Worm (Caenorhabditis elegans) whole organism, L3 larva: ENCODE measurements around the gene Y55F3AR.2.
A peak's percentile ranks its signal among the peaks of the same experiment; 100 is the strongest.

Source experiments
- R02D3.7 ChIP-seq: fragments of 150-350 bp; optimal IDR thresholded peaks from 2 replicates; lab custom pipeline; 2014; ENCODE audit warnings: missing biosample characterization, missing genetic modification characterization
- ama-1 ChIP-seq: fragments of 150-350 bp; optimal IDR thresholded peaks from 2 replicates; lab custom pipeline; 2018
- ceh-16 ChIP-seq: sonication (generic microtip); optimal IDR thresholded peaks from 2 replicates; lab custom pipeline; 2017; ENCODE audit warnings: missing biosample characterization, missing genetic modification characterization
- ceh-28 ChIP-seq: fragments of 150-350 bp; optimal IDR thresholded peaks from 2 replicates; lab custom pipeline; 2014; ENCODE audit warnings: missing biosample characterization, missing genetic modification reagents, missing genetic modification characterization
- ceh-82 ChIP-seq: fragments of 150-350 bp; optimal IDR thresholded peaks from 2 replicates; lab custom pipeline; 2014; ENCODE audit warnings: missing biosample characterization, missing genetic modification characterization
- ceh-9 ChIP-seq: sonication (generic microtip); optimal IDR thresholded peaks from 2 replicates; lab custom pipeline; 2018; ENCODE audit warnings: missing biosample characterization, missing genetic modification characterization
- daf-12 ChIP-seq: fragments of 150-350 bp; optimal IDR thresholded peaks from 2 replicates; lab custom pipeline; 2014; ENCODE audit warnings: missing biosample characterization, missing genetic modification reagents, missing genetic modification characterization
- egl-27 ChIP-seq: sonication (generic microtip); optimal IDR thresholded peaks from 4 replicates; lab custom pipeline; 2017; ENCODE audit warnings: missing biosample characterization, missing genetic modification reagents, missing genetic modification characterization
- egl-5 ChIP-seq: fragments of 150-350 bp; optimal IDR thresholded peaks from 2 replicates; lab custom pipeline; 2017; ENCODE audit warnings: missing biosample characterization, missing genetic modification reagents, missing genetic modification characterization, inconsistent platforms
- elt-1 ChIP-seq: fragments of 150-350 bp; optimal IDR thresholded peaks from 2 replicates; lab custom pipeline; 2014; ENCODE audit warnings: missing biosample characterization, missing genetic modification characterization
- elt-2 ChIP-seq: sonication (generic microtip); optimal IDR thresholded peaks from 2 replicates; lab custom pipeline; 2016; ENCODE audit warnings: missing genetic modification reagents, mild to moderate bottlenecking, missing genetic modification characterization, missing compliant biosample characterization
- elt-3 ChIP-seq, 3 experiments: fragments of 150-350 bp in 1 of 3; sonication (generic microtip) in 2 of 3; optimal IDR thresholded peaks; 2 replicates in 2 of 3; 4 replicates in 1 of 3; lab custom pipeline; 2014 to 2017; ENCODE audit warnings: missing biosample characterization in 3 of 3, missing genetic modification characterization in 3 of 3
- fkh-10 ChIP-seq: sonication (generic microtip); optimal IDR thresholded peaks from 2 replicates; lab custom pipeline; 2017; ENCODE audit warnings: missing biosample characterization, missing genetic modification reagents, missing genetic modification characterization
- fkh-2 ChIP-seq: fragments of 150-350 bp; optimal IDR thresholded peaks from 2 replicates; lab custom pipeline; 2014; ENCODE audit warnings: missing biosample characterization, missing genetic modification reagents, missing genetic modification characterization
- fos-1 ChIP-seq: fragments of 150-350 bp; optimal IDR thresholded peaks from 2 replicates; lab custom pipeline; 2014; ENCODE audit warnings: missing biosample characterization, missing genetic modification characterization
- hmg-11 ChIP-seq: sonication (generic microtip); optimal IDR thresholded peaks from 2 replicates; lab custom pipeline; 2016; ENCODE audit warnings: missing genetic modification characterization, missing compliant biosample characterization
- lin-15B ChIP-seq: fragments of 150-350 bp; optimal IDR thresholded peaks from 2 replicates; lab custom pipeline; 2014; ENCODE audit warnings: missing biosample characterization, missing genetic modification characterization
- lin-39 ChIP-seq: fragments of 150-350 bp; optimal IDR thresholded peaks from 2 replicates; lab custom pipeline; 2018; ENCODE audit warnings: missing biosample characterization, missing genetic modification reagents, missing genetic modification characterization
- lsy-12 ChIP-seq: sonication (generic microtip); optimal IDR thresholded peaks from 2 replicates; lab custom pipeline; 2016; ENCODE audit warnings: mild to moderate bottlenecking, missing genetic modification characterization, missing compliant biosample characterization
- mml-1 ChIP-seq: fragments of 150-350 bp; sonication (generic microtip); optimal IDR thresholded peaks from 3 replicates; lab custom pipeline; 2014; ENCODE audit warnings: missing biosample characterization, missing genetic modification characterization
- nfya-1 ChIP-seq: sonication (generic microtip); optimal IDR thresholded peaks from 2 replicates; lab custom pipeline; 2017; ENCODE audit warnings: missing genetic modification characterization, mild to moderate bottlenecking, missing compliant biosample characterization, antibody characterized with exemption, moderate library complexity; ENCODE audit not compliant: insufficient read depth
- nhr-11 ChIP-seq: fragments of 150-350 bp; optimal IDR thresholded peaks from 2 replicates; lab custom pipeline; 2014; ENCODE audit warnings: missing biosample characterization, missing genetic modification characterization
- nhr-12 ChIP-seq: fragments of 150-350 bp; optimal IDR thresholded peaks from 2 replicates; lab custom pipeline; 2014; ENCODE audit warnings: missing biosample characterization, missing genetic modification characterization
- nhr-23 ChIP-seq: fragments of 150-350 bp; optimal IDR thresholded peaks from 2 replicates; lab custom pipeline; 2014; ENCODE audit warnings: missing biosample characterization, missing genetic modification reagents, missing genetic modification characterization
- nhr-28 ChIP-seq: fragments of 150-350 bp; optimal IDR thresholded peaks from 2 replicates; lab custom pipeline; 2014; ENCODE audit warnings: missing biosample characterization, missing genetic modification characterization
- nhr-67 ChIP-seq: fragments of 150-350 bp; optimal IDR thresholded peaks from 2 replicates; lab custom pipeline; 2014; ENCODE audit warnings: missing biosample characterization, missing genetic modification characterization
- nhr-76 ChIP-seq: fragments of 150-350 bp; sonication (generic microtip); optimal IDR thresholded peaks from 5 replicates; lab custom pipeline; 2014; ENCODE audit warnings: missing biosample characterization, missing genetic modification characterization
- pha-4 ChIP-seq: fragments of 150-350 bp; optimal IDR thresholded peaks from 2 replicates; lab custom pipeline; 2014; ENCODE audit warnings: missing biosample characterization, missing genetic modification reagents, missing genetic modification characterization
- pqm-1 ChIP-seq: fragments of 150-350 bp; optimal IDR thresholded peaks from 2 replicates; lab custom pipeline; 2017; ENCODE audit warnings: missing biosample characterization, missing genetic modification characterization, inconsistent platforms
- snpc-4 ChIP-seq: fragments of 150-350 bp; optimal IDR thresholded peaks from 2 replicates; lab custom pipeline; 2014; ENCODE audit warnings: missing biosample characterization, missing genetic modification characterization
- tbx-2 ChIP-seq: sonication (generic microtip); optimal IDR thresholded peaks from 2 replicates; lab custom pipeline; 2016; ENCODE audit warnings: mild to moderate bottlenecking, missing genetic modification characterization, missing compliant biosample characterization
- unc-39 ChIP-seq: sonication (generic microtip); optimal IDR thresholded peaks from 4 replicates; lab custom pipeline; 2017; ENCODE audit warnings: missing biosample characterization, missing genetic modification characterization
- zag-1 ChIP-seq: fragments of 150-350 bp; optimal IDR thresholded peaks from 2 replicates; lab custom pipeline; 2014; ENCODE audit warnings: missing biosample characterization, missing genetic modification characterization
- ztf-11 ChIP-seq: fragments of 150-350 bp; optimal IDR thresholded peaks from 2 replicates; lab custom pipeline; 2014; ENCODE audit warnings: missing biosample characterization, missing genetic modification characterization

Gene Y55F3AR.2

DNA sequence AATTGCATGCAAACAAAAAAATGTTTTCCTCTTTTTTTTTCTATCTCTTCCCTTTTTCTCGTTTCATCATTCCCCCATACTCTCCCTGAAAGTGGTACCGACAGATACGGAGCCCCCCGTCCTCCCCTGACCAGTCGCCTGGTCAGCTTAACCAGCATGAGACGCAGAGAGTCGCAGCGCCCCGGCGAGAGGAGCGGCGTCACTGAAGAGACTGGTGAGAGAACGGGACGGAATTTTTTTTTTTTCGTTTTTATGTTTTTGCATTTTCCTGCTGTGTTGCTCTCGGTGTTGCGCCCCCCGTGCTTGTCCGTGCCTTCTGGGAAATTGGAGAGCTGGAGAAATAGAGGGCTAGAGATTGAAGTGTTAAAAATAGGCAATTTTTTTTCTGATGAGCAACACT is 24.0 kb upstream of the Y55F3AR.2 start (continued):
- TF ChIP-seq nhr-12 (tag; lab: Kevin White, UChicago): no peak

ce11 chrIV:1074069-1074468 is 20.3 kb upstream of the Y55F3AR.2 start:
- TF ChIP-seq nhr-23 (tag; lab: Kevin White, UChicago) (peak; percentile 13), unc-39 (tag; lab: Kevin White, UChicago) (no peak)
- TF ChIP-seq, all 47 proteins: peak for 1

DNA sequence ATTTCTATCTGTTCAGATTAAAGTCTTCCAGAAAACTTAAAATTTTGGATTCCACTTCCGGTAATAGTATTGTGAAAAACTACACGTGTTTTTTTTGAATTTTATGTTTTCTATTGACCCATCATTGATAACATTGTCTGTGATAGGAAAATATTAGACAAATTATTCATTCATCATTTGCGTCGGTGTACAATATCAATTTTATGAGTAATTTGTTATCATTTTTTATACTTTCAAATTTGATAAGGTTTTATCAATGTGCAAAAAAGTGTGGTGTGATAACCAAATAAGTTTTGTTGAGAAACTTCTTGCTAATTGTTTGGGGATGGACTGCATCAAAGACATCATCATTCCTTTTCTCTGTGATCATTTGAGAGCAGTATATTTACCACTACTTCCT is 18.9 kb upstream of the Y55F3AR.2 start:
- TF ChIP-seq ceh-82 (tag; lab: Kevin White, UChicago) (no peak), elt-1 (tag; lab: Kevin White, UChicago) (no peak), egl-5 (tag; lab: Kevin White, UChicago) (no peak), nhr-12 (tag; lab: Kevin White, UChicago) (no peak), ztf-11 (tag; lab: Kevin White, UChicago) (no peak), snpc-4 (no peak), nhr-76 (tag; lab: Kevin White, UChicago) (no peak), pha-4 (tag; lab: Kevin White, UChicago) (peak; percentile 71), nhr-67 (no peak), egl-27 (tag; lab: Kevin White, UChicago) (no peak), fkh-2 (no peak), ama-1 (no peak), fos-1 (tag; lab: Kevin White, UChicago) (peak; percentile 22), elt-3 (tag; optimal IDR thresholded peaks at IDR 0.05; lab: Kevin White, UChicago) (no peak), lin-15B (tag; lab: Kevin White, UChicago) (no peak), tbx-2 (no peak), ceh-16 (tag; lab: Kevin White, UChicago) (no peak), unc-39 (tag; lab: Kevin White, UChicago) (no peak), nfya-1 (tag; lab: Kevin White, UChicago) (no peak), nhr-28 (tag; lab: Kevin White, UChicago) (no peak), R02D3.7 (tag; lab: Kevin White, UChicago) (no peak), mml-1 (no peak), hmg-11 (tag; lab: Kevin White, UChicago) (no peak), ceh-28 (tag; lab: Kevin White, UChicago) (no peak), ceh-9 (tag; lab: Kevin White, UChicago) (no peak), pqm-1 (tag; lab: Kevin White, UChicago) (peak; percentile 73), elt-2 (peak; percentile 85), daf-12 (tag; lab: Kevin White, UChicago) (no peak)

ce11 chrIV:1086913-1087312 is 7.4 kb upstream of the Y55F3AR.2 start, which contains the start of gene csn-4:
Gene csn-4 (minus strand): TSS chrIV:1087013.
- TF ChIP-seq elt-2: no peak
- TF ChIP-seq lsy-12: no peak
- TF ChIP-seq egl-5 (tag; lab: Kevin White, UChicago): no peak
- TF ChIP-seq daf-12 (tag; lab: Kevin White, UChicago): no peak
- TF ChIP-seq nhr-28 (tag; lab: Kevin White, UChicago): no peak
- no peak for TF ChIP-seq zag-1 (tag; lab: Kevin White, UChicago)
- TF ChIP-seq pqm-1 (tag; lab: Kevin White, UChicago): no peak
- no peak for TF ChIP-seq nhr-76 (tag; lab: Kevin White, UChicago)
- no peak for TF ChIP-seq pha-4 (tag; lab: Kevin White, UChicago)
- TF ChIP-seq lin-39 (tag; lab: Kevin White, UChicago): no peak
- TF ChIP-seq nhr-23 (tag; lab: Kevin White, UChicago): no peak
- no peak for TF ChIP-seq mml-1
- TF ChIP-seq ztf-11 (tag; lab: Kevin White, UChicago): no peak
- no peak for TF ChIP-seq tbx-2
- TF ChIP-seq elt-3 (tag; optimal IDR thresholded peaks at IDR 0.05; lab: Kevin White, UChicago): no peak
- TF ChIP-seq ceh-16 (tag; lab: Kevin White, UChicago): no peak
- TF ChIP-seq R02D3.7 (tag; lab: Kevin White, UChicago): no peak

DNA sequence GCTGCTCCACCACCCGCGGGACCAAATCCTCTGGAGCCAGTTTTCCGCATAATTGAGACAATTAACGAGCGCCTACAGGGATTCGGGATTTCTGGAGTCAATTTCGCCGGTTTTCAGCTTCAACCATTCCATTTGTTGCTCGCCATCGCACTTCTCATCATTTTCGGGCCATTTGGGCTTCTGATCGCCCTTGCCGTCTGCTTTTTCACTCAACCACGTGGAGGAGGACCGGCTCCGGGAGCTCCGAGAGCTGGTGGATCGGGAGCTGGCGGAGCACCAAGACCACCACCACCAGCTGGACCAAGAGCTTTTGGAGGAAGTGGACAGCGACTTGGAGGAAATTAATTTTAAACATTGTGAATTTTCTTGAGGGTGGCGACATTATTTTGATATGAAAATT is 1.8 kb downstream of the Y55F3AR.2 start:
- no peak for TF ChIP-seq R02D3.7 (tag; lab: Kevin White, UChicago)
- TF ChIP-seq, all 47 proteins: peak for 0

DNA sequence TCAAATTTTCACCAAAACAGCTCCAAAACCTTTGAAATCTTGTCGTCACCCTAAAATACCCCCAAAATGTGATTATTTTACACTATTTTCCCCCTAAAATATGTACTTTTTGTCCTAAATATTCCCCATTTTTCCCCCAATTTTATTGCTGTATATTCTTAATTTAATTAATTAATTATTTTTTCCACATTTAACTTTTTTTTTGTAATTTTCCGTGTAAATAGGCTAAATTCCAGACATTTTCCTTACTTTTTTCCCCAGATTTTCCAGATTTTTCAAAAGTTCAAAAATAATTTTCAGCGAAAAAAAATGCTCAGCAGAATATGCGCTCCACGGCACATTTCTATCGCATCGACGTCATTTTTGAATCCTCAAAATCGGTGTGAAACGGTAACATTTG is 2.8 kb downstream of the Y55F3AR.2 start, which contains the start of gene cox-18:
TSS of gene cox-18 (plus strand) at position 301 of the 400 bp plus-strand sequence.
- TF ChIP-seq nhr-28 (tag; lab: Kevin White, UChicago) (no peak), egl-27 (tag; lab: Kevin White, UChicago) (no peak), snpc-4 (no peak), elt-1 (tag; lab: Kevin White, UChicago) (no peak), nfya-1 (tag; lab: Kevin White, UChicago) (no peak), nhr-12 (tag; lab: Kevin White, UChicago) (no peak), nhr-11 (tag; lab: Kevin White, UChicago) (no peak), pqm-1 (tag; lab: Kevin White, UChicago) (no peak), fkh-10 (GFP tag; lab: Kevin White, UChicago) (no peak), nhr-23 (tag; lab: Kevin White, UChicago) (no peak), unc-39 (tag; lab: Kevin White, UChicago) (no peak), lsy-12 (no peak)
